Fruit fly (Drosophila melanogaster) whole organism, adult: ENCODE results near the gene MED11.
A peak's percentile ranks its signal among the peaks of the same experiment; 100 is the strongest.

ENCODE experiments used
- CG11617 ChIP-seq: fragments of 200-800 bp; sonication (Bioruptor generic); optimal IDR thresholded peaks from 2 replicates; lab custom pipeline; 2017; ENCODE audit warnings: mild to moderate bottlenecking, missing biosample characterization, missing genetic modification reagents, missing genetic modification characterization
- CG12768 ChIP-seq: fragments of 200-800 bp; sonication (Bioruptor generic); optimal IDR thresholded peaks from 2 replicates; lab custom pipeline; 2017; ENCODE audit warnings: missing biosample characterization, missing genetic modification characterization, mild to moderate bottlenecking, moderate library complexity, missing genetic modification reagents
- CG14711 ChIP-seq: fragments of 200-800 bp; sonication (Bioruptor generic); optimal IDR thresholded peaks from 2 replicates; lab custom pipeline; 2018; ENCODE audit warnings: missing biosample characterization, mild to moderate bottlenecking, missing genetic modification characterization, moderate library complexity
- CG1620 ChIP-seq: fragments of 200-800 bp; sonication (Bioruptor generic); optimal IDR thresholded peaks from 2 replicates; lab custom pipeline; 2016; ENCODE audit warnings: missing biosample characterization, missing genetic modification characterization
- CG33017 ChIP-seq: fragments of 200-800 bp; sonication (Bioruptor generic); optimal IDR thresholded peaks from 2 replicates; lab custom pipeline; 2018; ENCODE audit warnings: missing biosample characterization, mild to moderate bottlenecking, missing genetic modification characterization, moderate library complexity
- CG5204 ChIP-seq: fragments of 200-800 bp; sonication (Bioruptor generic); optimal IDR thresholded peaks from 2 replicates; lab custom pipeline; 2016; ENCODE audit warnings: missing biosample characterization, missing genetic modification characterization
- CG7045 ChIP-seq: fragments of 200-800 bp; sonication (Bioruptor generic); optimal IDR thresholded peaks from 2 replicates; lab custom pipeline; 2017; ENCODE audit warnings: missing biosample characterization, mild to moderate bottlenecking, missing genetic modification characterization
- CG7101 ChIP-seq: fragments of 200-800 bp; sonication (Bioruptor generic); optimal IDR thresholded peaks from 2 replicates; lab custom pipeline; 2018; ENCODE audit warnings: missing biosample characterization, mild to moderate bottlenecking, missing genetic modification characterization, moderate library complexity
- Clk ChIP-seq: fragments of 200-800 bp; sonication (Bioruptor generic); optimal IDR thresholded peaks from 2 replicates; lab custom pipeline; 2017; ENCODE audit warnings: missing biosample characterization, missing genetic modification characterization
- Crg-1 ChIP-seq: fragments of 200-800 bp; sonication (Bioruptor generic); optimal IDR thresholded peaks from 2 replicates; lab custom pipeline; 2016; ENCODE audit warnings: missing biosample characterization, missing genetic modification characterization
- Hr96 ChIP-seq: fragments of 200-800 bp; sonication (Bioruptor generic); optimal IDR thresholded peaks from 2 replicates; lab custom pipeline; 2016; ENCODE audit warnings: missing biosample characterization, missing genetic modification characterization
- Mnt ChIP-seq: fragments of 200-800 bp; sonication (Bioruptor generic); optimal IDR thresholded peaks from 2 replicates; lab custom pipeline; 2016; ENCODE audit warnings: missing biosample characterization, mild to moderate bottlenecking, missing genetic modification characterization
- bab1 ChIP-seq: fragments of 200-800 bp; sonication (Bioruptor generic); optimal IDR thresholded peaks from 3 replicates; lab custom pipeline; 2019; ENCODE audit warnings: missing biosample characterization, mild to moderate bottlenecking, missing genetic modification characterization, moderate library complexity
- cic ChIP-seq: fragments of 200-800 bp; sonication (Bioruptor generic); optimal IDR thresholded peaks from 2 replicates; lab custom pipeline; 2017; ENCODE audit warnings: missing biosample characterization, mild to moderate bottlenecking, missing genetic modification characterization, moderate library complexity
- cnc ChIP-seq, 2 experiments: fragments of >200 bp; optimal IDR thresholded peaks; 2 replicates each; lab custom pipeline; 2017
- kay ChIP-seq: fragments of 200-800 bp; sonication (Bioruptor generic); peaks from one replicate; lab custom pipeline; 2016; ENCODE audit warnings: missing biosample characterization, missing genetic modification characterization, borderline replicate concordance
- ovo ChIP-seq: fragments of 200-800 bp; sonication (Bioruptor generic); optimal IDR thresholded peaks from 2 replicates; lab custom pipeline; 2016; ENCODE audit warnings: missing biosample characterization, missing genetic modification characterization
- pad ChIP-seq: fragments of 200-800 bp; sonication (Bioruptor generic); optimal IDR thresholded peaks from 3 replicates; lab custom pipeline; 2017; ENCODE audit warnings: missing biosample characterization, missing genetic modification characterization, mild to moderate bottlenecking, moderate library complexity, missing genetic modification reagents
- tj ChIP-seq: fragments of 200-800 bp; sonication (Bioruptor generic); optimal IDR thresholded peaks from 3 replicates; lab custom pipeline; 2017; ENCODE audit warnings: missing biosample characterization, mild to moderate bottlenecking, missing genetic modification characterization, moderate library complexity
- toe ChIP-seq: fragments of 200-800 bp; sonication (Bioruptor generic); optimal IDR thresholded peaks from 2 replicates; lab custom pipeline; 2016; ENCODE audit warnings: missing biosample characterization, missing genetic modification characterization

Gene MED11

dm6 chr3L:18749807-18750206, 4.2 kb downstream of the MED11 start:
- TF ChIP-seq toe (GFP tag; lab: Kevin White, UChicago) = no peak
- no peak for TF ChIP-seq pad (GFP tag; lab: Kevin White, UChicago)
- no peak for TF ChIP-seq CG5204 (GFP tag; lab: Kevin White, UChicago)
- TF ChIP-seq ovo (GFP tag; lab: Kevin White, UChicago) = no peak
- TF ChIP-seq Clk = no peak
- no peak for TF ChIP-seq kay (GFP tag; lab: Kevin White, UChicago)
- TF ChIP-seq CG12768 (GFP tag; lab: Kevin White, UChicago) = no peak
- no peak for TF ChIP-seq CG33017 (tag; lab: Kevin White, UChicago)
- no peak for TF ChIP-seq Crg-1 (GFP tag; lab: Kevin White, UChicago)
- TF ChIP-seq CG7101 (tag; lab: Kevin White, UChicago) = no peak
- no peak for TF ChIP-seq cnc (optimal IDR thresholded peaks at IDR 0.05; lab: Kevin White, UChicago)
- TF ChIP-seq bab1 (GFP tag; lab: Kevin White, UChicago) = no peak
- TF ChIP-seq CG1620 = no peak
- TF ChIP-seq cic = no peak
- no peak for TF ChIP-seq Hr96 (GFP tag; lab: Kevin White, UChicago)
- TF ChIP-seq CG11617 (GFP tag; lab: Kevin White, UChicago) = no peak

- TF ChIP-seq ovo (GFP tag; lab: Kevin White, UChicago) = no peak
- TF ChIP-seq CG14711 (tag; lab: Kevin White, UChicago) = no peak
- TF ChIP-seq Mnt (GFP tag; lab: Kevin White, UChicago) = no peak
- no peak for TF ChIP-seq Crg-1 (GFP tag; lab: Kevin White, UChicago)
- TF ChIP-seq cnc (optimal IDR thresholded peaks at IDR 0.05; lab: Kevin White, UChicago) = no peak
- TF ChIP-seq toe (GFP tag; lab: Kevin White, UChicago) = no peak
- TF ChIP-seq CG12768 (GFP tag; lab: Kevin White, UChicago) = no peak
- no peak for TF ChIP-seq Clk
- TF ChIP-seq pad (GFP tag; lab: Kevin White, UChicago) = no peak
- TF ChIP-seq CG7101 (tag; lab: Kevin White, UChicago) = no peak
- TF ChIP-seq CG7045 (GFP tag; lab: Kevin White, UChicago) = no peak
- no peak for TF ChIP-seq cic
- no peak for TF ChIP-seq kay (GFP tag; lab: Kevin White, UChicago)
- no peak for TF ChIP-seq tj (GFP tag; lab: Kevin White, UChicago)
- no peak for TF ChIP-seq CG5204 (GFP tag; lab: Kevin White, UChicago)
- no peak for TF ChIP-seq CG33017 (tag; lab: Kevin White, UChicago)
- TF ChIP-seq CG1620 = no peak
- no peak for TF ChIP-seq CG11617 (GFP tag; lab: Kevin White, UChicago)
These were observed 8.2 kb downstream of the MED11 start for dm6 chr3L:18753827-18754226.

DNA sequence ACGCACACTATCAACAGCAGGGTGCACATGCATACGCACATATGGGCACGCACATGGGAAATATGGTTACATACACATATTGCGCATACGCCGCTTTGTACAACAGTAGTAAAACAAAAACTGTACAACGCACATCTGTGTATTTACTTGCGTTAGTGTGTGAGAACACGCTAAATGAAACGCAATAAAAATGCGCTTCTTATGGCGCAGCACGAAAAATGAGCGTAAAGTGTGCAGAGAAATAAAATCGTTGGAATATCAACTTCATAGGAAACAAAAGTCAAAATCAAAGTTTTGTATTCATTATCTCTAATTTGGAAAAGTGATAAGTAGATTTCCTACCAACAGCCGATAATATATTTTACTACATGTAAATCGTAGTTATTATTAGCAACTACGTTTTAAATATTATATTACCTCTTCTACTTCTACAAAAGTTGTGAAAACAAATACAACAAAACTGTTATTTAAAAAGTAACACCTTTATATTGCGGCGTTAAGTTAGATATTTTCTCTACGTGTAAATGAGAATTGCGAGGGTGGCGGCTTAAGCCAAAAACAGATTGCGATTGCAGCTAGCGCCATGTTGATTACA, 10.7 kb downstream of the MED11 start:
- TF ChIP-seq ovo (GFP tag; lab: Kevin White, UChicago) (peak; percentile 8), CG33017 (tag; lab: Kevin White, UChicago) (peak; percentile 86), Crg-1 (GFP tag; lab: Kevin White, UChicago) (peak; percentile 19), tj (GFP tag; lab: Kevin White, UChicago) (peak; percentile 58), Mnt (GFP tag; lab: Kevin White, UChicago) (peak; percentile 69), kay (GFP tag; lab: Kevin White, UChicago) (peak; percentile 84), Hr96 (GFP tag; lab: Kevin White, UChicago) (no peak), CG1620 (no peak), CG5204 (GFP tag; lab: Kevin White, UChicago) (no peak), CG12768 (GFP tag; lab: Kevin White, UChicago) (peak; percentile 91), pad (GFP tag; lab: Kevin White, UChicago) (peak; percentile 39), bab1 (GFP tag; lab: Kevin White, UChicago) (no peak), toe (GFP tag; lab: Kevin White, UChicago) (peak; percentile 85), CG11617 (GFP tag; lab: Kevin White, UChicago) (peak; percentile 93), CG7045 (GFP tag; lab: Kevin White, UChicago) (peak; percentile 95), CG7101 (tag; lab: Kevin White, UChicago) (peak; percentile 84), cic (peak; percentile 69), Clk (peak; percentile 85), CG14711 (tag; lab: Kevin White, UChicago) (peak; percentile 71), cnc (optimal IDR thresholded peaks at IDR 0.05; lab: Kevin White, UChicago) (no peak)

dm6 chr3L:18757079-18757815, 11.6 kb downstream of the MED11 start:
- TF ChIP-seq cnc (optimal IDR thresholded peaks at IDR 0.05; lab: Kevin White, UChicago) = no peak
- TF ChIP-seq CG11617 (GFP tag; lab: Kevin White, UChicago) = no peak
- TF ChIP-seq toe (GFP tag; lab: Kevin White, UChicago) = no peak
- no peak for TF ChIP-seq bab1 (GFP tag; lab: Kevin White, UChicago)
- no peak for TF ChIP-seq Hr96 (GFP tag; lab: Kevin White, UChicago)
- no peak for TF ChIP-seq kay (GFP tag; lab: Kevin White, UChicago)
- no peak for TF ChIP-seq CG14711 (tag; lab: Kevin White, UChicago)
- no peak for TF ChIP-seq pad (GFP tag; lab: Kevin White, UChicago)
- TF ChIP-seq CG5204 (GFP tag; lab: Kevin White, UChicago) = no peak
- no peak for TF ChIP-seq CG7101 (tag; lab: Kevin White, UChicago)
- TF ChIP-seq tj (GFP tag; lab: Kevin White, UChicago) = no peak
- no peak for TF ChIP-seq cic
- TF ChIP-seq Mnt (GFP tag; lab: Kevin White, UChicago) = no peak
- no peak for TF ChIP-seq Crg-1 (GFP tag; lab: Kevin White, UChicago)
- no peak for TF ChIP-seq ovo (GFP tag; lab: Kevin White, UChicago)
- TF ChIP-seq CG12768 (GFP tag; lab: Kevin White, UChicago) = no peak
